Fruit fly (Drosophila melanogaster): Measurements from ENCODE around the gene CG7565.

Gene CG7565

dm6 chr3L:8091650-8092068 lies at the start of gene CG7565:
CG7565 (minus strand) TSS chr3L:8091786.
- TF ChIP-seq CrebA (GFP tag; optimal IDR thresholded peaks at IDR 0.05; ENCODE audit: borderline replicate concordance) (no peak), ey (GFP tag; optimal IDR thresholded peaks at IDR 0.05) (peak; percentile 49), foxo (GFP tag; optimal IDR thresholded peaks at IDR 0.05) (peak in 1 of 2 experiments; percentile 75), N (GFP tag; optimal IDR thresholded peaks at IDR 0.05) (no peak), lola (GFP tag; optimal IDR thresholded peaks at IDR 0.05) (no peak), woc (GFP tag; optimal IDR thresholded peaks at IDR 0.05) (peak; percentile 20), sage (GFP tag; optimal IDR thresholded peaks at IDR 0.05) (peak; percentile 10), rgr (GFP tag; optimal IDR thresholded peaks at IDR 0.05) (peak; percentile 81), Vsx2 (GFP tag; optimal IDR thresholded peaks at IDR 0.05; ENCODE audit: partially characterized antibody) (no peak), jim (GFP tag; optimal IDR thresholded peaks at IDR 0.05) (no peak), pan (optimal IDR thresholded peaks at IDR 0.05) (no peak), Myc (optimal IDR thresholded peaks at IDR 0.05) (no peak), Hr78 (GFP tag; optimal IDR thresholded peaks at IDR 0.05) (no peak), Rel (GFP tag; optimal IDR thresholded peaks at IDR 0.05) (no peak), Rel (tag; optimal IDR thresholded peaks at IDR 0.05) (peak; percentile 61), HLH106 (tag; optimal IDR thresholded peaks at IDR 0.05) (peak; percentile 35), Hr83 (GFP tag; optimal IDR thresholded peaks at IDR 0.05; ENCODE audit: poor library complexity, severe bottlenecking) (peak; percentile 23), Jra (GFP tag; optimal IDR thresholded peaks at IDR 0.05) (peak; percentile 1), Abd-B (GFP tag; optimal IDR thresholded peaks at IDR 0.05) (no peak), Mio (GFP tag; optimal IDR thresholded peaks at IDR 0.05) (no peak), psq (GFP tag; optimal IDR thresholded peaks at IDR 0.05) (peak; percentile 14), Dfd (GFP tag; optimal IDR thresholded peaks at IDR 0.05) (no peak), CG32264 (GFP tag; optimal IDR thresholded peaks at IDR 0.05) (peak; percentile 11), dl (GFP tag; optimal IDR thresholded peaks at IDR 0.05; ENCODE audit: insufficient read depth in 1 of 2, partially characterized antibody in 2 of 2) (no peak), OdsH (GFP tag; optimal IDR thresholded peaks at IDR 0.05) (peak; percentile 59), h (GFP tag; optimal IDR thresholded peaks at IDR 0.05) (peak; percentile 72), Hnf4 (GFP tag; optimal IDR thresholded peaks at IDR 0.05) (peak; percentile 76), br (GFP tag; optimal IDR thresholded peaks at IDR 0.05) (peak; percentile 58), dmrt93B (GFP tag; optimal IDR thresholded peaks at IDR 0.05) (no peak), fru (GFP tag; optimal IDR thresholded peaks at IDR 0.05) (peak; percentile 58), Sp1 (GFP tag; optimal IDR thresholded peaks at IDR 0.05) (peak; percentile 40), Dif (GFP tag; optimal IDR thresholded peaks at IDR 0.05; ENCODE audit: partially characterized antibody) (no peak), tai (GFP tag; optimal IDR thresholded peaks at IDR 0.05) (no peak), brk (GFP tag; optimal IDR thresholded peaks at IDR 0.05) (peak; percentile 54), GATAd (GFP tag; optimal IDR thresholded peaks at IDR 0.05) (no peak), usp (GFP tag; optimal IDR thresholded peaks at IDR 0.05) (no peak), dsf (GFP tag; optimal IDR thresholded peaks at IDR 0.05; ENCODE audit: borderline replicate concordance) (no peak), CG9705 (GFP tag; optimal IDR thresholded peaks at IDR 0.05) (no peak)

dm6 chr3L:8137448-8137906 lies 45.9 kb upstream of the CG7565 start, which contains the start of the genes Setx and mus301:
Setx (minus strand) TSS chr3L:8137498.
mus301 (plus strand) TSS chr3L:8137808.
- TF ChIP-seq foxo (GFP tag; optimal IDR thresholded peaks at IDR 0.05) (peak; percentile 17 to 89), rgr (GFP tag; optimal IDR thresholded peaks at IDR 0.05) (peak; percentile 84), OdsH (GFP tag; optimal IDR thresholded peaks at IDR 0.05) (peak; percentile 72), dl (GFP tag; optimal IDR thresholded peaks at IDR 0.05; ENCODE audit: insufficient read depth in 1 of 2, partially characterized antibody in 2 of 2) (no peak), CG32264 (GFP tag; optimal IDR thresholded peaks at IDR 0.05) (peak; percentile 74), dsf (GFP tag; optimal IDR thresholded peaks at IDR 0.05; ENCODE audit: borderline replicate concordance) (peak; percentile 68), brk (GFP tag; optimal IDR thresholded peaks at IDR 0.05) (no peak), Myc (optimal IDR thresholded peaks at IDR 0.05) (peak; percentile 39), ey (GFP tag; optimal IDR thresholded peaks at IDR 0.05) (peak; percentile 77), psq (GFP tag; optimal IDR thresholded peaks at IDR 0.05) (peak; percentile 76), h (GFP tag; optimal IDR thresholded peaks at IDR 0.05) (peak; percentile 87), dmrt93B (GFP tag; optimal IDR thresholded peaks at IDR 0.05) (no peak), CrebA (GFP tag; optimal IDR thresholded peaks at IDR 0.05; ENCODE audit: borderline replicate concordance) (no peak), Vsx2 (GFP tag; optimal IDR thresholded peaks at IDR 0.05; ENCODE audit: partially characterized antibody) (no peak), CG9705 (GFP tag; optimal IDR thresholded peaks at IDR 0.05) (peak; percentile 76), br (GFP tag; optimal IDR thresholded peaks at IDR 0.05) (peak; percentile 82), Sp1 (GFP tag; optimal IDR thresholded peaks at IDR 0.05) (peak; percentile 76), Mio (GFP tag; optimal IDR thresholded peaks at IDR 0.05) (no peak), HLH106 (tag; optimal IDR thresholded peaks at IDR 0.05) (peak; percentile 84), sv (GFP tag; optimal IDR thresholded peaks at IDR 0.05) (peak; percentile 89), jim (GFP tag; optimal IDR thresholded peaks at IDR 0.05) (no peak)

All from whole organism, wandering third instar larva.